Fruit fly (Drosophila melanogaster) whole organism, embryonic: ENCODE data around the gene CG42822.
A peak's percentile ranks its signal among the peaks of the same experiment; 100 is the strongest.

Source experiments
- ATbp ChIP-seq: fragments of 200-800 bp; sonication (Bioruptor generic); optimal IDR thresholded peaks from 2 replicates; lab custom pipeline; 2017; ENCODE audit warnings: missing biosample characterization, mild to moderate bottlenecking, missing genetic modification characterization, missing genetic modification reagents
- Atf6 ChIP-seq: fragments of 200-800 bp; sonication (Bioruptor generic); IDR thresholded peaks from 2 replicates; pipeline ENCODE4 v1.3.6; 2022; ENCODE audit warnings: missing biosample characterization, missing genetic modification characterization
- CG11723 ChIP-seq: fragments of 200-800 bp; sonication (Bioruptor generic); optimal IDR thresholded peaks from 2 replicates; lab custom pipeline; 2017; ENCODE audit warnings: missing biosample characterization, mild to moderate bottlenecking, missing genetic modification characterization
- CG12769 ChIP-seq: fragments of 200-800 bp; sonication (Bioruptor generic); optimal IDR thresholded peaks from 2 replicates; lab custom pipeline; 2019; ENCODE audit warnings: missing biosample characterization, mild to moderate bottlenecking, missing genetic modification characterization, moderate library complexity
- CG13287 ChIP-seq: fragments of 200-800 bp; sonication (Bioruptor generic); IDR thresholded peaks from 2 replicates; pipeline ENCODE4 v1.3.6; 2022; ENCODE audit warnings: missing biosample characterization, missing genetic modification characterization; ENCODE audit not compliant: partially characterized antibody
- CG13894 ChIP-seq: fragments of 200-800 bp; sonication (Bioruptor generic); optimal IDR thresholded peaks from 3 replicates; lab custom pipeline; 2018; ENCODE audit warnings: missing biosample characterization, mild to moderate bottlenecking, missing genetic modification characterization, moderate library complexity
- CG1529 ChIP-seq: fragments of 200-800 bp; sonication (Bioruptor generic); optimal IDR thresholded peaks from 3 replicates; lab custom pipeline; 2018; ENCODE audit warnings: missing biosample characterization, missing genetic modification characterization
- CG15601 ChIP-seq: fragments of 200-800 bp; sonication (Bioruptor generic); optimal IDR thresholded peaks from 3 replicates; lab custom pipeline; 2019; ENCODE audit warnings: missing biosample characterization, mild to moderate bottlenecking, missing genetic modification characterization, moderate library complexity
- CG17328 ChIP-seq: fragments of 200-800 bp; sonication (Bioruptor generic); IDR thresholded peaks from 2 replicates; pipeline ENCODE4 v1.3.6; 2022; ENCODE audit warnings: missing biosample characterization, missing genetic modification characterization
- CG2678 ChIP-seq: fragments of 200-800 bp; sonication (Bioruptor generic); optimal IDR thresholded peaks from 3 replicates; lab custom pipeline; 2019; ENCODE audit warnings: missing biosample characterization, mild to moderate bottlenecking, missing genetic modification characterization, moderate library complexity
- CG32767 ChIP-seq: fragments of 200-800 bp; sonication (Bioruptor generic); IDR thresholded peaks from 2 replicates; pipeline ENCODE4 v1.3.6; 2022; ENCODE audit warnings: missing biosample characterization, missing genetic modification characterization
- CG4404 ChIP-seq: fragments of 200-800 bp; sonication (Bioruptor generic); IDR thresholded peaks from 2 replicates; pipeline ENCODE4 v1.3.6; 2022; ENCODE audit warnings: missing biosample characterization, missing genetic modification characterization
- CG4617 ChIP-seq: fragments of 200-800 bp; sonication (Bioruptor generic); optimal IDR thresholded peaks from 3 replicates; lab custom pipeline; 2016; ENCODE audit warnings: missing biosample characterization, missing genetic modification characterization, borderline replicate concordance
- CG7745 ChIP-seq: fragments of 200-800 bp; sonication (Bioruptor generic); optimal IDR thresholded peaks from 2 replicates; lab custom pipeline; 2018; ENCODE audit warnings: missing biosample characterization, mild to moderate bottlenecking, missing genetic modification characterization, moderate library complexity
- CG7963 ChIP-seq: fragments of 200-800 bp; sonication (Bioruptor generic); IDR thresholded peaks from 3 replicates; pipeline ENCODE4 v1.3.6; 2022; ENCODE audit warnings: missing biosample characterization, missing genetic modification characterization; ENCODE audit not compliant: partially characterized antibody
- CG8290 ChIP-seq, 3 experiments: fragments of 200-800 bp; sonication (Bioruptor generic); optimal IDR thresholded peaks; 2 replicates each; lab custom pipeline; 2016 to 2019; ENCODE audit warnings: missing biosample characterization in 3 of 3, missing genetic modification characterization in 3 of 3, mild to moderate bottlenecking in 2 of 3, moderate library complexity in 1 of 3
- CHES-1-like ChIP-seq: fragments of 200-800 bp; sonication (Bioruptor generic); optimal IDR thresholded peaks from 2 replicates; lab custom pipeline; 2016; ENCODE audit warnings: missing biosample characterization, missing genetic modification characterization
- CTCF ChIP-seq: fragments of 200-800 bp; sonication (Bioruptor generic); optimal IDR thresholded peaks from 2 replicates; lab custom pipeline; 2017; ENCODE audit warnings: missing biosample characterization, mild to moderate bottlenecking, missing genetic modification characterization, moderate library complexity
- Deaf1 ChIP-seq: fragments of 200-800 bp; optimal IDR thresholded peaks from 3 replicates; lab custom pipeline; 2019; ENCODE audit warnings: missing biosample characterization, mild to moderate bottlenecking, missing genetic modification characterization, moderate library complexity
- Dp ChIP-seq: fragments of 200-800 bp; sonication (Bioruptor generic); optimal IDR thresholded peaks from 2 replicates; lab custom pipeline; 2018; ENCODE audit warnings: missing biosample characterization, mild to moderate bottlenecking, missing genetic modification characterization, moderate library complexity
- E2f2 ChIP-seq: fragments of 200-800 bp; sonication (Bioruptor generic); IDR thresholded peaks from 2 replicates; pipeline ENCODE4 v1.3.6; 2022; ENCODE audit warnings: missing biosample characterization, missing genetic modification characterization
- Gug ChIP-seq: fragments of 200-800 bp; sonication (Bioruptor generic); IDR thresholded peaks from 4 replicates; pipeline ENCODE4 v1.3.6; 2022; ENCODE audit warnings: missing biosample characterization, missing genetic modification characterization
- Jarid2 ChIP-seq: fragments of 200-800 bp; sonication (Bioruptor generic); optimal IDR thresholded peaks from 3 replicates; lab custom pipeline; 2017; ENCODE audit warnings: mild to moderate bottlenecking, missing biosample characterization, missing genetic modification reagents, missing genetic modification characterization
- Mad ChIP-seq: fragments of 200-800 bp; sonication (Bioruptor generic); optimal IDR thresholded peaks from 2 replicates; lab custom pipeline; 2016; ENCODE audit warnings: missing biosample characterization, missing genetic modification characterization
- Med ChIP-seq: fragments of 200-800 bp; sonication (Bioruptor generic); peaks from one replicate; lab custom pipeline; 2016; ENCODE audit warnings: missing biosample characterization, missing genetic modification characterization, mild to moderate bottlenecking, inconsistent platforms, moderate library complexity
- Optix ChIP-seq: fragments of 200-800 bp; sonication (Bioruptor generic); IDR thresholded peaks from 3 replicates; pipeline ENCODE4 v1.3.6; 2022; ENCODE audit warnings: missing biosample characterization, missing genetic modification characterization
- PHDP ChIP-seq: fragments of 200-800 bp; sonication (Bioruptor generic); optimal IDR thresholded peaks from 3 replicates; lab custom pipeline; 2018; ENCODE audit warnings: missing biosample characterization, mild to moderate bottlenecking, missing genetic modification characterization, moderate library complexity
- Rx ChIP-seq: fragments of 200-800 bp; sonication (Bioruptor generic); IDR thresholded peaks from 2 replicates; pipeline ENCODE4 v1.3.6; 2022; ENCODE audit warnings: missing biosample characterization, missing genetic modification characterization
- Sin3A ChIP-seq: fragments of >200 bp; optimal IDR thresholded peaks from 2 replicates; lab custom pipeline; 2018
- Ssrp ChIP-seq: fragments of 200-800 bp; sonication (Bioruptor generic); optimal IDR thresholded peaks from 2 replicates; lab custom pipeline; 2018; ENCODE audit warnings: missing biosample characterization, mild to moderate bottlenecking, missing genetic modification characterization, moderate library complexity
- chinmo ChIP-seq: fragments of 200-800 bp; sonication (Bioruptor generic); IDR thresholded peaks from 4 replicates; pipeline ENCODE4 v1.3.6; 2022; ENCODE audit warnings: missing biosample characterization, missing genetic modification characterization; ENCODE audit not compliant: partially characterized antibody
- ewg ChIP-seq: fragments of 200-800 bp; sonication (Bioruptor generic); optimal IDR thresholded peaks from 3 replicates; lab custom pipeline; 2017; ENCODE audit warnings: mild to moderate bottlenecking, missing biosample characterization, missing genetic modification reagents, missing genetic modification characterization
- eyg ChIP-seq: fragments of 200-800 bp; sonication (Bioruptor generic); optimal IDR thresholded peaks from 3 replicates; lab custom pipeline; 2016; ENCODE audit warnings: missing biosample characterization, missing genetic modification characterization
- gro ChIP-seq: fragments of 200-800 bp; sonication (Bioruptor generic); optimal IDR thresholded peaks from 2 replicates; lab custom pipeline; 2016; ENCODE audit warnings: missing biosample characterization, missing genetic modification characterization
- hkb ChIP-seq, 2 experiments: fragments of 200-800 bp in 1 of 2; fragments of >200 bp in 1 of 2; sonication (Bioruptor generic) in 1 of 2; IDR thresholded peaks in 1 of 2; optimal IDR thresholded peaks in 1 of 2; 2 replicates each; pipeline versions ENCODE4 v1.3.6 to Lab custom; 2017 to 2022; ENCODE audit warnings: missing biosample characterization in 1 of 2, missing genetic modification characterization in 1 of 2
- luna ChIP-seq: fragments of 200-800 bp; sonication (Bioruptor generic); optimal IDR thresholded peaks from 2 replicates; lab custom pipeline; 2016; ENCODE audit warnings: missing biosample characterization, missing genetic modification characterization
- nau ChIP-seq: fragments of 200-800 bp; sonication (Bioruptor generic); optimal IDR thresholded peaks from 3 replicates; lab custom pipeline; 2017; ENCODE audit warnings: missing biosample characterization, mild to moderate bottlenecking, missing genetic modification characterization, missing genetic modification reagents
- p53 ChIP-seq: fragments of 200-800 bp; sonication (Bioruptor generic); optimal IDR thresholded peaks from 2 replicates; lab custom pipeline; 2016; ENCODE audit warnings: missing biosample characterization, missing genetic modification characterization
- prd ChIP-seq, 3 experiments: fragments of >200 bp in 2 of 3; fragments of 200-800 bp in 1 of 3; sonication (Bioruptor generic) in 1 of 3; optimal IDR thresholded peaks in 2 of 3; IDR thresholded peaks in 1 of 3; 2 replicates in 2 of 3; 3 replicates in 1 of 3; pipeline versions ENCODE4 v1.3.6 to Lab custom; 2017 to 2022; ENCODE audit warnings: missing biosample characterization in 1 of 3, missing genetic modification characterization in 1 of 3
- run ChIP-seq: fragments of 200-800 bp; sonication (Bioruptor generic); optimal IDR thresholded peaks from 3 replicates; lab custom pipeline; 2018; ENCODE audit warnings: missing biosample characterization, mild to moderate bottlenecking, missing genetic modification characterization
- sima ChIP-seq: fragments of 200-800 bp; sonication (Bioruptor generic); optimal IDR thresholded peaks from 2 replicates; lab custom pipeline; 2016; ENCODE audit warnings: missing biosample characterization, missing genetic modification characterization
- so ChIP-seq: fragments of 200-800 bp; sonication (Bioruptor generic); IDR thresholded peaks from 3 replicates; pipeline ENCODE4 v1.3.6; 2022; ENCODE audit warnings: missing biosample characterization, missing genetic modification characterization
- sug ChIP-seq: fragments of 200-800 bp; optimal IDR thresholded peaks from 2 replicates; lab custom pipeline; 2019; ENCODE audit warnings: missing biosample characterization, mild to moderate bottlenecking, missing genetic modification characterization, moderate library complexity
- tio ChIP-seq: fragments of 200-800 bp; sonication (Bioruptor generic); optimal IDR thresholded peaks from 2 replicates; lab custom pipeline; 2017; ENCODE audit warnings: missing biosample characterization, missing genetic modification characterization, inconsistent platforms
- vvl ChIP-seq: fragments of 200-800 bp; sonication (Bioruptor generic); IDR thresholded peaks from 2 replicates; pipeline ENCODE4 v1.3.6; 2022; ENCODE audit warnings: missing biosample characterization, missing genetic modification characterization
- zen ChIP-seq: fragments of 200-800 bp; sonication (Bioruptor generic); optimal IDR thresholded peaks from 3 replicates; lab custom pipeline; 2018; ENCODE audit warnings: missing biosample characterization, mild to moderate bottlenecking, missing genetic modification characterization, moderate library complexity

The CG42822 gene

dm6 chr3R:17379742-17380141 lies 34.0 kb upstream of the CG42822 start, which contains the start of gene lute:
Gene lute, plus strand, starts transcription at chr3R:17379944.
- TF ChIP-seq Deaf1 (tag; lab: Kevin White, UChicago) (peak; percentile 91), ewg (peak; percentile 27), CG17328 (GFP tag; lab: Robert Waterston, UW) (no peak), Atf6 (GFP tag; lab: Robert Waterston, UW) (no peak), so (GFP tag; lab: Robert Waterston, UW) (0 out of 3 replicates have a peak, but pooled peaks have one; percentile 10), CG13287 (peak; percentile 12; the same call in 1 of the 2 replicates), CG13894 (tag; lab: Kevin White, UChicago) (peak; percentile 42), CG1529 (GFP tag; lab: Kevin White, UChicago) (no peak), CG12769 (tag; lab: Kevin White, UChicago) (peak; percentile 7), Rx (GFP tag; lab: Robert Waterston, UW) (no peak), CG15601 (tag; lab: Kevin White, UChicago) (peak; percentile 9), zen (no peak), nau (no peak), hkb (optimal IDR thresholded peaks at IDR 0.05; lab: Kevin White, UChicago) (no peak), hkb (GFP tag; IDR thresholded peaks at IDR 0.05; lab: Robert Waterston, UW) (peak; percentile 44; the same call in 1 of the 2 replicates), CG8290 (GFP tag; optimal IDR thresholded peaks at IDR 0.05; lab: Kevin White, UChicago) (no peak), CG8290 (tag; optimal IDR thresholded peaks at IDR 0.05; lab: Kevin White, UChicago) (peak in 1 of 2 experiments; percentile 19), gro (no peak), chinmo (GFP tag; lab: Robert Waterston, UW) (peak; percentile 86; the same call in 2 of the 4 replicates), Jarid2 (peak; percentile 41), sug (tag; lab: Kevin White, UChicago) (no peak), Med (peak; percentile 45), PHDP (tag; lab: Kevin White, UChicago) (no peak), Gug (GFP tag; lab: Robert Waterston, UW) (no peak), vvl (GFP tag; lab: Robert Waterston, UW) (0 out of 2 replicates have a peak, but pooled peaks have one; percentile 13)

- TF ChIP-seq ATbp (GFP tag; lab: Kevin White, UChicago) (no peak), CTCF (GFP tag; lab: Kevin White, UChicago) (no peak), p53 (GFP tag; lab: Kevin White, UChicago) (no peak), sima (GFP tag; lab: Kevin White, UChicago) (no peak), Atf6 (GFP tag; lab: Robert Waterston, UW) (no peak)
Observed at dm6 chr3R:17381916-17382315, 31.8 kb upstream of the CG42822 start.

dm6 chr3R:17385329-17386019 lies 28.2 kb upstream of the CG42822 start:
- TF ChIP-seq tio (GFP tag; lab: Kevin White, UChicago) (peak; percentile 51), CG7963 (GFP tag; lab: Robert Waterston, UW) (no peak), CG11723 (no peak), CG2678 (peak; percentile 73), Sin3A (lab: Kevin White, UChicago) (peak; percentile 63), Optix (0 out of 3 replicates have a peak, but pooled peaks have one; percentile 24), CG7745 (tag; lab: Kevin White, UChicago) (no peak), Mad (GFP tag; lab: Kevin White, UChicago) (peak; percentile 55), eyg (GFP tag; lab: Kevin White, UChicago) (no peak), prd (optimal IDR thresholded peaks at IDR 0.05; lab: Kevin White, UChicago) (no peak), prd (GFP tag; IDR thresholded peaks at IDR 0.05; lab: Robert Waterston, UW) (0 out of 3 replicates have a peak, but pooled peaks have one; percentile 51), E2f2 (GFP tag; lab: Robert Waterston, UW) (peak; percentile 98), luna (GFP tag; lab: Kevin White, UChicago) (peak; percentile 66), Dp (peak; percentile 97), CG4404 (GFP tag; lab: Robert Waterston, UW) (peak; percentile 39; the same call in 1 of the 2 replicates), CG4617 (GFP tag; lab: Kevin White, UChicago) (peak; percentile 54), run (tag; lab: Kevin White, UChicago) (no peak), Deaf1 (tag; lab: Kevin White, UChicago) (peak; percentile 18), CG32767 (peak; percentile 84), CHES-1-like (peak; percentile 74), Ssrp (tag; lab: Kevin White, UChicago) (no peak)
